Worm (Caenorhabditis elegans) whole organism, midembryonic: ENCODE measurements around the gene myo-6.

Experiments used
- cog-1 ChIP-seq: sonication (generic microtip); optimal IDR thresholded peaks from 2 replicates; lab custom pipeline; 2016; ENCODE audit warnings: missing genetic modification characterization, missing compliant biosample characterization
- flt-1 ChIP-seq: fragments of 200-800 bp; sonication (Bioruptor generic); IDR thresholded peaks from 2 replicates; pipeline ENCODE4 v1.3.6; 2022; ENCODE audit warnings: missing genetic modification characterization, missing compliant biosample characterization
- klf-2 ChIP-seq: fragments of 200-800 bp; sonication (Bioruptor generic); conservative IDR thresholded peaks from 2 replicates; pipeline ENCODE4 v1.3.6; 2022; ENCODE audit warnings: missing genetic modification reagents, missing genetic modification characterization, missing compliant biosample characterization
- ref-1 ChIP-seq: fragments of 200-800 bp; sonication (Bioruptor generic); conservative IDR thresholded peaks from 2 replicates; pipeline ENCODE4 v1.3.6; 2022; ENCODE audit warnings: missing genetic modification reagents, missing genetic modification characterization, missing compliant biosample characterization
- ztf-23 ChIP-seq: fragments of 200-800 bp; sonication (Bioruptor generic); IDR thresholded peaks from 2 replicates; pipeline ENCODE4 v1.3.6; 2022; ENCODE audit warnings: missing genetic modification reagents, missing genetic modification characterization, missing compliant biosample characterization

DNA sequence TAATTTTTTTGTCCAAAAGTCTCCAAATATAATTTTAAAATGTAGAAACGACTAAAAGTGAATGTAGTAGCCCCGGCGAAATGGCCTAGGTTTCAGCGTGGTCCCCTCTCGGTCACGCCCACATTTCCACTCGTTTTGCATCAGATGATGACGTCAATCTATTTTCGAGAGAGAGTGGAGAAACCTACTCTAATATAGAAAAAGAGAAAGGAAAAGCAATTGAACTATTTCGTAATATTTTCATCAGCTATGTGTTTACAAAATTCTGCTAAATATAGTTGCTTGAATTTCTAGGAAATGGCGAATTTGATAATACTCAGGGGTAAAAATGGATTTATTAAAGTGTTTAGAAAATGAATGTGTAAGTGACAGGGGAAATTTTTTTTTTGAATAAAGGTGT lies 46.2 kb downstream of the myo-6 start:
- TF ChIP-seq ztf-23 (no peak), flt-1 (GFP tag; lab: Robert Waterston, UW) (no peak), ref-1 (GFP tag; lab: Robert Waterston, UW) (no peak), cog-1 (no peak), klf-2 (GFP tag; lab: Robert Waterston, UW) (no peak)
